Worm (Caenorhabditis elegans) whole organism, L3 larva: ENCODE measurements around the gene rbm-34.
A peak's percentile ranks its signal among the peaks of the same experiment; 100 is the strongest.

Experiments
- R02D3.7 ChIP-seq: fragments of 150-350 bp; optimal IDR thresholded peaks from 2 replicates; lab custom pipeline; 2014; ENCODE audit warnings: missing biosample characterization, missing genetic modification characterization
- ZK546.5 ChIP-seq: sonication (generic microtip); optimal IDR thresholded peaks from 2 replicates; lab custom pipeline; 2017; ENCODE audit warnings: missing biosample characterization, missing genetic modification characterization
- aly-2 ChIP-seq: fragments of 150-350 bp; optimal IDR thresholded peaks from 2 replicates; lab custom pipeline; 2014; ENCODE audit warnings: missing biosample characterization, missing genetic modification characterization
- ama-1 ChIP-seq: fragments of 150-350 bp; optimal IDR thresholded peaks from 2 replicates; lab custom pipeline; 2018
- ceh-16 ChIP-seq: sonication (generic microtip); optimal IDR thresholded peaks from 2 replicates; lab custom pipeline; 2017; ENCODE audit warnings: missing biosample characterization, missing genetic modification characterization
- ceh-28 ChIP-seq: fragments of 150-350 bp; optimal IDR thresholded peaks from 2 replicates; lab custom pipeline; 2014; ENCODE audit warnings: missing biosample characterization, missing genetic modification reagents, missing genetic modification characterization
- ceh-82 ChIP-seq: fragments of 150-350 bp; optimal IDR thresholded peaks from 2 replicates; lab custom pipeline; 2014; ENCODE audit warnings: missing biosample characterization, missing genetic modification characterization
- daf-12 ChIP-seq: fragments of 150-350 bp; optimal IDR thresholded peaks from 2 replicates; lab custom pipeline; 2014; ENCODE audit warnings: missing biosample characterization, missing genetic modification reagents, missing genetic modification characterization
- egl-27 ChIP-seq: sonication (generic microtip); optimal IDR thresholded peaks from 4 replicates; lab custom pipeline; 2017; ENCODE audit warnings: missing biosample characterization, missing genetic modification reagents, missing genetic modification characterization
- egl-5 ChIP-seq: fragments of 150-350 bp; optimal IDR thresholded peaks from 2 replicates; lab custom pipeline; 2017; ENCODE audit warnings: missing biosample characterization, missing genetic modification reagents, missing genetic modification characterization, inconsistent platforms
- elt-1 ChIP-seq: fragments of 150-350 bp; optimal IDR thresholded peaks from 2 replicates; lab custom pipeline; 2014; ENCODE audit warnings: missing biosample characterization, missing genetic modification characterization
- elt-2 ChIP-seq: sonication (generic microtip); optimal IDR thresholded peaks from 2 replicates; lab custom pipeline; 2016; ENCODE audit warnings: missing genetic modification reagents, mild to moderate bottlenecking, missing genetic modification characterization, missing compliant biosample characterization
- elt-3 ChIP-seq, 3 experiments: fragments of 150-350 bp in 1 of 3; sonication (generic microtip) in 2 of 3; optimal IDR thresholded peaks; 2 replicates in 2 of 3; 4 replicates in 1 of 3; lab custom pipeline; 2014 to 2017; ENCODE audit warnings: missing biosample characterization in 3 of 3, missing genetic modification characterization in 3 of 3
- eor-1 ChIP-seq, 2 experiments: fragments of 150-350 bp; optimal IDR thresholded peaks; 2 replicates each; lab custom pipeline; 2014 to 2018; ENCODE audit warnings: missing biosample characterization in 2 of 2, missing genetic modification characterization in 2 of 2
- fkh-10 ChIP-seq: sonication (generic microtip); optimal IDR thresholded peaks from 2 replicates; lab custom pipeline; 2017; ENCODE audit warnings: missing biosample characterization, missing genetic modification reagents, missing genetic modification characterization
- fkh-2 ChIP-seq: fragments of 150-350 bp; optimal IDR thresholded peaks from 2 replicates; lab custom pipeline; 2014; ENCODE audit warnings: missing biosample characterization, missing genetic modification reagents, missing genetic modification characterization
- fos-1 ChIP-seq: fragments of 150-350 bp; optimal IDR thresholded peaks from 2 replicates; lab custom pipeline; 2014; ENCODE audit warnings: missing biosample characterization, missing genetic modification characterization
- lsy-12 ChIP-seq: sonication (generic microtip); optimal IDR thresholded peaks from 2 replicates; lab custom pipeline; 2016; ENCODE audit warnings: mild to moderate bottlenecking, missing genetic modification characterization, missing compliant biosample characterization
- mml-1 ChIP-seq: fragments of 150-350 bp; sonication (generic microtip); optimal IDR thresholded peaks from 3 replicates; lab custom pipeline; 2014; ENCODE audit warnings: missing biosample characterization, missing genetic modification characterization
- nfya-1 ChIP-seq: sonication (generic microtip); optimal IDR thresholded peaks from 2 replicates; lab custom pipeline; 2017; ENCODE audit warnings: missing genetic modification characterization, mild to moderate bottlenecking, missing compliant biosample characterization, antibody characterized with exemption, moderate library complexity; ENCODE audit not compliant: insufficient read depth
- nhr-11 ChIP-seq: fragments of 150-350 bp; optimal IDR thresholded peaks from 2 replicates; lab custom pipeline; 2014; ENCODE audit warnings: missing biosample characterization, missing genetic modification characterization
- nhr-12 ChIP-seq: fragments of 150-350 bp; optimal IDR thresholded peaks from 2 replicates; lab custom pipeline; 2014; ENCODE audit warnings: missing biosample characterization, missing genetic modification characterization
- nhr-23 ChIP-seq: fragments of 150-350 bp; optimal IDR thresholded peaks from 2 replicates; lab custom pipeline; 2014; ENCODE audit warnings: missing biosample characterization, missing genetic modification reagents, missing genetic modification characterization
- nhr-237 ChIP-seq: fragments of 150-350 bp; optimal IDR thresholded peaks from 2 replicates; lab custom pipeline; 2014; ENCODE audit warnings: missing biosample characterization, missing genetic modification characterization
- nhr-25 ChIP-seq: sonication (generic microtip); optimal IDR thresholded peaks from 2 replicates; lab custom pipeline; 2017; ENCODE audit warnings: missing biosample characterization, missing genetic modification characterization
- nhr-28 ChIP-seq: fragments of 150-350 bp; optimal IDR thresholded peaks from 2 replicates; lab custom pipeline; 2014; ENCODE audit warnings: missing biosample characterization, missing genetic modification characterization
- nhr-43 ChIP-seq: sonication (generic microtip); optimal IDR thresholded peaks from 2 replicates; lab custom pipeline; 2016; ENCODE audit warnings: mild to moderate bottlenecking, missing genetic modification characterization, missing compliant biosample characterization; ENCODE audit not compliant: poor library complexity, severe bottlenecking
- nhr-67 ChIP-seq: fragments of 150-350 bp; optimal IDR thresholded peaks from 2 replicates; lab custom pipeline; 2014; ENCODE audit warnings: missing biosample characterization, missing genetic modification characterization
- nhr-77 ChIP-seq: fragments of 150-350 bp; optimal IDR thresholded peaks from 2 replicates; lab custom pipeline; 2014; ENCODE audit warnings: missing biosample characterization, missing genetic modification characterization
- pha-4 ChIP-seq: fragments of 150-350 bp; optimal IDR thresholded peaks from 2 replicates; lab custom pipeline; 2014; ENCODE audit warnings: missing biosample characterization, missing genetic modification reagents, missing genetic modification characterization
- pqm-1 ChIP-seq: fragments of 150-350 bp; optimal IDR thresholded peaks from 2 replicates; lab custom pipeline; 2017; ENCODE audit warnings: missing biosample characterization, missing genetic modification characterization, inconsistent platforms
- skn-1 ChIP-seq: fragments of 150-350 bp; optimal IDR thresholded peaks from 2 replicates; lab custom pipeline; 2014; ENCODE audit warnings: missing biosample characterization, missing genetic modification characterization
- snpc-4 ChIP-seq: fragments of 150-350 bp; optimal IDR thresholded peaks from 2 replicates; lab custom pipeline; 2014; ENCODE audit warnings: missing biosample characterization, missing genetic modification characterization
- tbx-2 ChIP-seq: sonication (generic microtip); optimal IDR thresholded peaks from 2 replicates; lab custom pipeline; 2016; ENCODE audit warnings: mild to moderate bottlenecking, missing genetic modification characterization, missing compliant biosample characterization
- unc-39 ChIP-seq: sonication (generic microtip); optimal IDR thresholded peaks from 4 replicates; lab custom pipeline; 2017; ENCODE audit warnings: missing biosample characterization, missing genetic modification characterization
- unc-62 ChIP-seq: fragments of 150-350 bp; sonication (generic microtip); optimal IDR thresholded peaks from 4 replicates; lab custom pipeline; 2014; ENCODE audit warnings: missing biosample characterization, missing genetic modification reagents, missing genetic modification characterization
- ztf-11 ChIP-seq: fragments of 150-350 bp; optimal IDR thresholded peaks from 2 replicates; lab custom pipeline; 2014; ENCODE audit warnings: missing biosample characterization, missing genetic modification characterization
- ztf-4 ChIP-seq: fragments of 150-350 bp; optimal IDR thresholded peaks from 2 replicates; lab custom pipeline; 2014; ENCODE audit warnings: missing biosample characterization, missing genetic modification characterization

The rbm-34 gene

ce11 chrIV:12085120-12085519, at the start of gene rbm-34:
TSS of gene rbm-34 (plus strand) at chrIV:12085420.
- no peak for TF ChIP-seq egl-5 (tag; lab: Kevin White, UChicago)
- TF ChIP-seq ZK546.5 (tag; lab: Kevin White, UChicago): no peak
- no peak for TF ChIP-seq R02D3.7 (tag; lab: Kevin White, UChicago)
- no peak for TF ChIP-seq nhr-25 (tag; lab: Kevin White, UChicago)
- no peak for TF ChIP-seq nhr-77 (tag; lab: Kevin White, UChicago)
- no peak for TF ChIP-seq nhr-11
- no peak for TF ChIP-seq fos-1 (tag; lab: Kevin White, UChicago)
- no peak for TF ChIP-seq ceh-16 (tag; lab: Kevin White, UChicago)
- TF ChIP-seq aly-2 (tag; lab: Kevin White, UChicago): no peak
- no peak for TF ChIP-seq nfya-1 (tag; lab: Kevin White, UChicago)
- TF ChIP-seq mml-1 (tag; lab: Kevin White, UChicago): no peak
- TF ChIP-seq snpc-4: no peak
- TF ChIP-seq unc-39 (tag; lab: Kevin White, UChicago): no peak
- TF ChIP-seq elt-1: no peak
- TF ChIP-seq ztf-4: no peak
- TF ChIP-seq ztf-11 (tag; lab: Kevin White, UChicago): no peak
- no peak for TF ChIP-seq elt-3 (tag; optimal IDR thresholded peaks at IDR 0.05; lab: Kevin White, UChicago)
- no peak for TF ChIP-seq nhr-67 (tag; lab: Kevin White, UChicago)

ce11 chrIV:12035422-12035821, 49.8 kb upstream of the rbm-34 start:
- TF ChIP-seq nhr-23 (no peak), egl-27 (tag; lab: Kevin White, UChicago) (no peak), nhr-28 (tag; lab: Kevin White, UChicago) (no peak), ceh-28 (tag; lab: Kevin White, UChicago) (no peak), fkh-10 (GFP tag; lab: Kevin White, UChicago) (no peak), mml-1 (tag; lab: Kevin White, UChicago) (no peak), nhr-11 (no peak), nhr-237 (tag; lab: Kevin White, UChicago) (no peak), nhr-77 (tag; lab: Kevin White, UChicago) (no peak), pha-4 (no peak), egl-5 (tag; lab: Kevin White, UChicago) (no peak), tbx-2 (tag; lab: Kevin White, UChicago) (no peak), ceh-82 (tag; lab: Kevin White, UChicago) (no peak), aly-2 (tag; lab: Kevin White, UChicago) (no peak), eor-1 (tag; optimal IDR thresholded peaks at IDR 0.05; lab: Kevin White, UChicago) (no peak), nhr-43 (tag; lab: Kevin White, UChicago) (no peak)

- TF ChIP-seq fkh-2 (tag; lab: Kevin White, UChicago): no peak
- peak; percentile 20 for TF ChIP-seq nhr-43 (tag; lab: Kevin White, UChicago)
- TF ChIP-seq ztf-4: peak; percentile 13
- peak; percentile 5 for TF ChIP-seq lsy-12 (tag; lab: Kevin White, UChicago)
- peak; percentile 42 for TF ChIP-seq nhr-25 (tag; lab: Kevin White, UChicago)
- no peak for TF ChIP-seq elt-1
- TF ChIP-seq daf-12: no peak
- TF ChIP-seq R02D3.7 (tag; lab: Kevin White, UChicago): no peak
- TF ChIP-seq nhr-11: no peak
- no peak for TF ChIP-seq skn-1 (tag; lab: Kevin White, UChicago)
- peak; percentile 91 for TF ChIP-seq ama-1 (lab: Kevin White, UChicago)
- no peak for TF ChIP-seq ceh-82 (tag; lab: Kevin White, UChicago)
- TF ChIP-seq nhr-237 (tag; lab: Kevin White, UChicago): no peak
- TF ChIP-seq tbx-2 (tag; lab: Kevin White, UChicago): peak; percentile 56
- TF ChIP-seq pha-4: peak; percentile 49
- TF ChIP-seq elt-3 (tag; optimal IDR thresholded peaks at IDR 0.05; lab: Kevin White, UChicago): peak in 1 of 3 experiments; percentile 9
- peak; percentile 19 for TF ChIP-seq elt-2
These were observed 48.3 kb upstream of the rbm-34 start for ce11 chrIV:12036924-12037323.

- TF ChIP-seq tbx-2 (tag; lab: Kevin White, UChicago) (no peak), fkh-2 (tag; lab: Kevin White, UChicago) (no peak), skn-1 (tag; lab: Kevin White, UChicago) (no peak), pqm-1 (tag; lab: Kevin White, UChicago) (no peak), nhr-12 (no peak), lsy-12 (tag; lab: Kevin White, UChicago) (no peak), unc-62 (GFP tag; lab: Kevin White, UChicago) (no peak), nhr-23 (no peak), ceh-28 (tag; lab: Kevin White, UChicago) (no peak)
These were observed 44.8 kb upstream of the rbm-34 start for ce11 chrIV:12040431-12040830.
